Fruit fly (Drosophila melanogaster) whole organism, embryonic: ENCODE data around the gene CG43693.

ENCODE experiments used
- Ada2b ChIP-seq: fragments of 200-800 bp; sonication (Bioruptor generic); IDR thresholded peaks from 2 replicates; pipeline ENCODE4 v1.3.6; 2022; ENCODE audit warnings: missing biosample characterization, missing genetic modification characterization
- CG10209 ChIP-seq: fragments of 200-800 bp; sonication (Bioruptor generic); optimal IDR thresholded peaks from 3 replicates; lab custom pipeline; 2017; ENCODE audit warnings: missing biosample characterization, mild to moderate bottlenecking, missing genetic modification characterization, missing genetic modification reagents
- CG11696 ChIP-seq: fragments of 200-800 bp; sonication (Bioruptor generic); IDR thresholded peaks from 2 replicates; pipeline ENCODE4 v1.3.6; 2022; ENCODE audit warnings: missing biosample characterization, missing genetic modification characterization
- CG13894 ChIP-seq: fragments of 200-800 bp; sonication (Bioruptor generic); optimal IDR thresholded peaks from 3 replicates; lab custom pipeline; 2018; ENCODE audit warnings: missing biosample characterization, mild to moderate bottlenecking, missing genetic modification characterization, moderate library complexity
- CG18619 ChIP-seq: fragments of 200-800 bp; sonication (Bioruptor generic); optimal IDR thresholded peaks from 3 replicates; lab custom pipeline; 2017; ENCODE audit warnings: missing biosample characterization, mild to moderate bottlenecking, missing genetic modification characterization
- CG2129 ChIP-seq: fragments of 200-800 bp; sonication (Bioruptor generic); IDR thresholded peaks from 2 replicates; pipeline ENCODE4 v1.3.6; 2022; ENCODE audit warnings: missing biosample characterization, missing genetic modification characterization; ENCODE audit not compliant: partially characterized antibody
- CG2202 ChIP-seq: fragments of 200-800 bp; sonication (Bioruptor generic); optimal IDR thresholded peaks from 2 replicates; lab custom pipeline; 2018; ENCODE audit warnings: missing biosample characterization, mild to moderate bottlenecking, missing genetic modification characterization
- CG2678 ChIP-seq: fragments of 200-800 bp; sonication (Bioruptor generic); optimal IDR thresholded peaks from 3 replicates; lab custom pipeline; 2019; ENCODE audit warnings: missing biosample characterization, mild to moderate bottlenecking, missing genetic modification characterization, moderate library complexity
- CG2889 ChIP-seq: fragments of 200-800 bp; sonication (Bioruptor generic); IDR thresholded peaks from 3 replicates; pipeline ENCODE4 v1.3.6; 2022; ENCODE audit warnings: missing biosample characterization, missing genetic modification characterization
- CG31224 ChIP-seq: fragments of 200-800 bp; sonication (Bioruptor generic); IDR thresholded peaks from 2 replicates; pipeline ENCODE4 v1.3.6; 2022; ENCODE audit warnings: missing biosample characterization, missing genetic modification characterization
- CG32772 ChIP-seq: fragments of 200-800 bp; sonication (Bioruptor generic); IDR thresholded peaks from 2 replicates; pipeline ENCODE4 v1.3.6; 2022; ENCODE audit warnings: missing biosample characterization, missing genetic modification characterization
- CG3281 ChIP-seq: fragments of 200-800 bp; sonication (Bioruptor generic); optimal IDR thresholded peaks from 3 replicates; lab custom pipeline; 2017; ENCODE audit warnings: missing biosample characterization, mild to moderate bottlenecking, missing genetic modification characterization
- CG34422 ChIP-seq: fragments of 200-800 bp; sonication (Bioruptor generic); IDR thresholded peaks from 3 replicates; pipeline ENCODE4 v1.3.6; 2022; ENCODE audit warnings: missing biosample characterization, missing genetic modification characterization
- CG3726 ChIP-seq: fragments of 200-800 bp; sonication (Bioruptor generic); IDR thresholded peaks from 3 replicates; pipeline ENCODE4, ENCODE4 v1.3.6; 2022; ENCODE audit warnings: missing biosample characterization, missing genetic modification characterization
- CG3847 ChIP-seq: fragments of 200-800 bp; sonication (Bioruptor generic); IDR thresholded peaks from 2 replicates; pipeline ENCODE4 v1.3.6; 2022; ENCODE audit warnings: missing biosample characterization, missing genetic modification characterization
- CG4707 ChIP-seq: fragments of 200-800 bp; sonication (Bioruptor generic); optimal IDR thresholded peaks from 2 replicates; lab custom pipeline; 2018; ENCODE audit warnings: missing biosample characterization, mild to moderate bottlenecking, missing genetic modification characterization, moderate library complexity
- CG4730 ChIP-seq: fragments of 200-800 bp; sonication (Bioruptor generic); IDR thresholded peaks from 2 replicates; pipeline ENCODE4 v1.3.6; 2022; ENCODE audit warnings: missing biosample characterization, missing genetic modification characterization
- CG6254 ChIP-seq: fragments of 200-800 bp; sonication (Bioruptor generic); optimal IDR thresholded peaks from 3 replicates; lab custom pipeline; 2017; ENCODE audit warnings: mild to moderate bottlenecking, missing biosample characterization, missing genetic modification reagents, missing genetic modification characterization
- CG6765 ChIP-seq: fragments of 200-800 bp; sonication (Bioruptor generic); optimal IDR thresholded peaks from 3 replicates; lab custom pipeline; 2017; ENCODE audit warnings: missing biosample characterization, mild to moderate bottlenecking, missing genetic modification characterization
- CG7928 ChIP-seq: fragments of 200-800 bp; sonication (Bioruptor generic); optimal IDR thresholded peaks from 2 replicates; lab custom pipeline; 2017; ENCODE audit warnings: missing biosample characterization, mild to moderate bottlenecking, missing genetic modification characterization
- CG9797 ChIP-seq: fragments of 200-800 bp; sonication (Bioruptor generic); optimal IDR thresholded peaks from 3 replicates; lab custom pipeline; 2018; ENCODE audit warnings: missing biosample characterization, mild to moderate bottlenecking, missing genetic modification characterization
- CTCF ChIP-seq: fragments of 200-800 bp; sonication (Bioruptor generic); optimal IDR thresholded peaks from 2 replicates; lab custom pipeline; 2017; ENCODE audit warnings: missing biosample characterization, mild to moderate bottlenecking, missing genetic modification characterization, moderate library complexity
- E2f1 ChIP-seq: fragments of 200-800 bp; sonication (Bioruptor generic); IDR thresholded peaks from 2 replicates; pipeline ENCODE4 v1.3.6; 2022; ENCODE audit warnings: missing biosample characterization, missing genetic modification characterization
- Eip74EF ChIP-seq, 2 experiments: fragments of 200-800 bp in 1 of 2; fragments of >200 bp in 1 of 2; sonication (Bioruptor generic) in 1 of 2; optimal IDR thresholded peaks; 2 replicates each; lab custom pipeline; 2017 to 2019; ENCODE audit warnings: missing biosample characterization in 2 of 2, missing genetic modification characterization in 2 of 2, mild to moderate bottlenecking in 1 of 2, moderate library complexity in 1 of 2
- Fer2 ChIP-seq: fragments of 200-800 bp; sonication (Bioruptor generic); optimal IDR thresholded peaks from 2 replicates; lab custom pipeline; 2018; ENCODE audit warnings: missing biosample characterization, mild to moderate bottlenecking, missing genetic modification characterization, moderate library complexity
- Fer3 ChIP-seq: fragments of 200-800 bp; sonication (Bioruptor generic); optimal IDR thresholded peaks from 2 replicates; lab custom pipeline; 2018; ENCODE audit warnings: missing biosample characterization, mild to moderate bottlenecking, missing genetic modification characterization, moderate library complexity
- Hr3 ChIP-seq: fragments of 200-800 bp; sonication (Bioruptor generic); optimal IDR thresholded peaks from 3 replicates; lab custom pipeline; 2016; ENCODE audit warnings: missing biosample characterization, missing genetic modification characterization
- Lim3 ChIP-seq: fragments of 200-800 bp; sonication (Bioruptor generic); IDR thresholded peaks from 2 replicates; pipeline ENCODE4 v1.3.6; 2022; ENCODE audit warnings: missing biosample characterization, missing genetic modification characterization
- NC2α ChIP-seq: fragments of 200-800 bp; sonication (Bioruptor generic); optimal IDR thresholded peaks from 2 replicates; lab custom pipeline; 2016; ENCODE audit warnings: missing biosample characterization, missing genetic modification characterization
- Oaz ChIP-seq: fragments of 200-800 bp; sonication (Bioruptor generic); IDR thresholded peaks from 2 replicates; pipeline ENCODE4 v1.3.6; 2022; ENCODE audit warnings: missing biosample characterization, missing genetic modification characterization
- Ptx1 ChIP-seq: fragments of 200-800 bp; sonication (Bioruptor generic); IDR thresholded peaks from 2 replicates; pipeline ENCODE4 v1.3.6; 2022; ENCODE audit warnings: missing biosample characterization, missing genetic modification characterization
- Sin3A ChIP-seq: fragments of >200 bp; optimal IDR thresholded peaks from 2 replicates; lab custom pipeline; 2018
- Taf1 ChIP-seq: fragments of 200-800 bp; sonication (Bioruptor generic); IDR thresholded peaks from 2 replicates; pipeline ENCODE4 v1.3.6; 2022; ENCODE audit warnings: missing biosample characterization, missing genetic modification characterization
- aop ChIP-seq: fragments of 200-800 bp; sonication (Bioruptor generic); IDR thresholded peaks from 2 replicates; pipeline ENCODE4 v1.3.6; 2022; ENCODE audit warnings: missing biosample characterization, missing genetic modification characterization
- bigmax ChIP-seq: fragments of 200-800 bp; sonication (Bioruptor generic); optimal IDR thresholded peaks from 2 replicates; lab custom pipeline; 2018; ENCODE audit warnings: missing biosample characterization, mild to moderate bottlenecking, missing genetic modification characterization
- crol ChIP-seq: fragments of 200-800 bp; sonication (Bioruptor generic); IDR thresholded peaks from 2 replicates; pipeline ENCODE4 v1.3.6; 2022; ENCODE audit warnings: missing biosample characterization, missing genetic modification characterization
- dimm ChIP-seq: fragments of 200-800 bp; sonication (Bioruptor generic); IDR thresholded peaks from 2 replicates; pipeline ENCODE4 v1.3.6; 2022; ENCODE audit warnings: missing biosample characterization, missing genetic modification characterization
- exex ChIP-seq: fragments of 200-800 bp; sonication (Bioruptor generic); optimal IDR thresholded peaks from 4 replicates; lab custom pipeline; 2018; ENCODE audit warnings: missing biosample characterization, mild to moderate bottlenecking, missing genetic modification characterization, moderate library complexity
- gce ChIP-seq: fragments of 200-800 bp; sonication (Bioruptor generic); IDR thresholded peaks from 3 replicates; pipeline ENCODE4 v1.3.6; 2022; ENCODE audit warnings: missing biosample characterization, missing genetic modification characterization
- lmd ChIP-seq: fragments of 200-800 bp; sonication (Bioruptor generic); IDR thresholded peaks from 2 replicates; pipeline ENCODE4 v1.3.6; 2022; ENCODE audit warnings: missing biosample characterization, missing genetic modification characterization
- oc ChIP-seq: fragments of 200-800 bp; sonication (Bioruptor generic); optimal IDR thresholded peaks from 2 replicates; lab custom pipeline; 2018; ENCODE audit warnings: missing biosample characterization, mild to moderate bottlenecking, missing genetic modification characterization, moderate library complexity
- onecut ChIP-seq: fragments of 200-800 bp; sonication (Bioruptor generic); IDR thresholded peaks from 2 replicates; pipeline ENCODE4 v1.3.6; 2022; ENCODE audit warnings: missing biosample characterization, missing genetic modification characterization
- pan ChIP-seq, 4 experiments: fragments of >200 bp in 3 of 4; fragments of 200-800 bp in 1 of 4; sonication (Bioruptor generic) in 1 of 4; optimal IDR thresholded peaks in 3 of 4; IDR thresholded peaks in 1 of 4; 2 replicates each; pipeline versions ENCODE4 v1.3.6 to Lab custom; 2017 to 2022; ENCODE audit warnings: missing biosample characterization in 2 of 4, missing genetic modification characterization in 2 of 4, mixed read lengths in 1 of 4
- pita ChIP-seq: fragments of 200-800 bp; sonication (Bioruptor generic); optimal IDR thresholded peaks from 2 replicates; lab custom pipeline; 2017; ENCODE audit warnings: missing biosample characterization, mild to moderate bottlenecking, missing genetic modification characterization
- pnt ChIP-seq: fragments of 200-800 bp; sonication (Bioruptor generic); optimal IDR thresholded peaks from 3 replicates; lab custom pipeline; 2016; ENCODE audit warnings: missing biosample characterization, missing genetic modification characterization
- slp2 ChIP-seq: fragments of 200-800 bp; sonication (Bioruptor generic); optimal IDR thresholded peaks from 2 replicates; lab custom pipeline; 2016; ENCODE audit warnings: missing biosample characterization, missing genetic modification characterization
- sna ChIP-seq: fragments of 200-800 bp; sonication (Bioruptor generic); IDR thresholded peaks from 2 replicates; pipeline ENCODE4 v1.3.6; 2022; ENCODE audit warnings: missing biosample characterization, missing genetic modification characterization; ENCODE audit not compliant: partially characterized antibody
- trh ChIP-seq: fragments of 200-800 bp; sonication (Bioruptor generic); optimal IDR thresholded peaks from 2 replicates; lab custom pipeline; 2016; ENCODE audit warnings: missing biosample characterization, missing genetic modification characterization
- vvl ChIP-seq: fragments of 200-800 bp; sonication (Bioruptor generic); IDR thresholded peaks from 2 replicates; pipeline ENCODE4 v1.3.6; 2022; ENCODE audit warnings: missing biosample characterization, missing genetic modification characterization
- zfh2 ChIP-seq: fragments of 200-800 bp; sonication (Bioruptor generic); optimal IDR thresholded peaks from 2 replicates; lab custom pipeline; 2016; ENCODE audit warnings: missing biosample characterization, missing genetic modification characterization

Gene CG43693

dm6 chr3L:11089805-11090440, 38.8 kb upstream of the CG43693 start (continued):
- TF ChIP-seq onecut (GFP tag; lab: Robert Waterston, UW) = peak; percentile 79
- TF ChIP-seq zfh2 (GFP tag; lab: Kevin White, UChicago) = peak; percentile 46
- peak; percentile 68 for TF ChIP-seq CG6765 (GFP tag; lab: Kevin White, UChicago)
- TF ChIP-seq dimm (GFP tag; lab: Robert Waterston, UW) = peak; percentile 4; the same call in 1 of the 2 replicates
- TF ChIP-seq CG2202 (tag; lab: Kevin White, UChicago) = peak; percentile 86
- TF ChIP-seq sna = no peak
- TF ChIP-seq CTCF (GFP tag; lab: Kevin White, UChicago) = peak; percentile 63
- TF ChIP-seq CG4730 (GFP tag; lab: Robert Waterston, UW) = peak; percentile 49
- peak; percentile 57 for TF ChIP-seq CG4707 (GFP tag; lab: Kevin White, UChicago)
- TF ChIP-seq Hr3 = peak; percentile 91
- peak in 1 of 2 experiments; percentile 96 for TF ChIP-seq Eip74EF (GFP tag; optimal IDR thresholded peaks at IDR 0.05; lab: Kevin White, UChicago)
- 0 out of 2 replicates have a peak, but pooled peaks have one; percentile 32 for TF ChIP-seq CG31224 (GFP tag; lab: Robert Waterston, UW)
- peak; percentile 92 for TF ChIP-seq CG10209
- TF ChIP-seq CG9797 (GFP tag; lab: Kevin White, UChicago) = peak; percentile 39
- peak; percentile 59 for TF ChIP-seq CG32772 (GFP tag; lab: Robert Waterston, UW)
- no peak for TF ChIP-seq Fer2 (tag; lab: Kevin White, UChicago)
- TF ChIP-seq crol (GFP tag; lab: Robert Waterston, UW) = no peak
- TF ChIP-seq CG34422 (GFP tag; lab: Robert Waterston, UW) = peak; percentile 74
- peak; percentile 81 for TF ChIP-seq oc (tag; lab: Kevin White, UChicago)
- peak; percentile 79 for TF ChIP-seq CG3281 (GFP tag; lab: Kevin White, UChicago)
- TF ChIP-seq CG18619 (GFP tag; lab: Kevin White, UChicago) = peak; percentile 93
- no peak for TF ChIP-seq exex
- TF ChIP-seq CG2678 (tag; lab: Kevin White, UChicago) = peak; percentile 95
- TF ChIP-seq slp2 (GFP tag; lab: Kevin White, UChicago) = peak; percentile 80
- TF ChIP-seq Ada2b (GFP tag; lab: Robert Waterston, UW) = peak; percentile 82
- peak; percentile 46 for TF ChIP-seq CG11696 (GFP tag; lab: Robert Waterston, UW)
- no peak for TF ChIP-seq pan (optimal IDR thresholded peaks at IDR 0.05; lab: Kevin White, UChicago)
- TF ChIP-seq pan (GFP tag; optimal IDR thresholded peaks at IDR 0.05 in 1 of 2, IDR thresholded peaks at IDR 0.05 in 1 of 2) = peak in 1 of 2 experiments; percentile 84
- no peak for TF ChIP-seq Sin3A
- TF ChIP-seq CG3847 (GFP tag; lab: Robert Waterston, UW) = peak; percentile 65
- peak; percentile 79 for TF ChIP-seq vvl (GFP tag; lab: Robert Waterston, UW)
- TF ChIP-seq CG13894 (tag; lab: Kevin White, UChicago) = no peak
- TF ChIP-seq CG2889 (GFP tag; lab: Robert Waterston, UW) = 0 out of 3 replicates have a peak, but pooled peaks have one; percentile 37
- peak; percentile 14 for TF ChIP-seq CG7928 (GFP tag; lab: Kevin White, UChicago)
- peak; percentile 59 for TF ChIP-seq gce
- TF ChIP-seq CG3726 (GFP tag; lab: Robert Waterston, UW) = no peak; the same call in 1 of the 3 replicates
- TF ChIP-seq Fer3 (tag; lab: Kevin White, UChicago) = peak; percentile 52
- peak; percentile 22; the same call in 1 of the 2 replicates for TF ChIP-seq aop (GFP tag; lab: Robert Waterston, UW)
- peak; percentile 43; the same call in 1 of the 2 replicates for TF ChIP-seq Oaz
- peak; percentile 87 for TF ChIP-seq NC2α (GFP tag; lab: Kevin White, UChicago)
- no peak for TF ChIP-seq pita
- TF ChIP-seq CG2129 (GFP tag; lab: Robert Waterston, UW) = no peak
- TF ChIP-seq pnt (GFP tag; lab: Kevin White, UChicago) = peak; percentile 69
- TF ChIP-seq bigmax (GFP tag; lab: Kevin White, UChicago) = no peak
- peak; percentile 84 for TF ChIP-seq Ptx1 (GFP tag; lab: Robert Waterston, UW)
- peak; percentile 33; the same call in 1 of the 2 replicates for TF ChIP-seq Lim3 (GFP tag; lab: Robert Waterston, UW)
- peak; percentile 84; the same call in 1 of the 2 replicates for TF ChIP-seq lmd (GFP tag; lab: Robert Waterston, UW)
- TF ChIP-seq trh (GFP tag; lab: Kevin White, UChicago) = peak; percentile 76
- peak; percentile 85 for TF ChIP-seq CG6254 (GFP tag; lab: Kevin White, UChicago)
- 0 out of 2 replicates have a peak, but pooled peaks have one; percentile 15 for TF ChIP-seq Taf1 (GFP tag; lab: Robert Waterston, UW)
- peak; percentile 84 for TF ChIP-seq E2f1 (GFP tag; lab: Robert Waterston, UW)
